Fruit fly (Drosophila melanogaster) whole organism, embryonic: ENCODE data around the gene CG13930.

Experiments used
- Atf6 ChIP-seq: fragments of 200-800 bp; sonication (Bioruptor generic); IDR thresholded peaks from 2 replicates; pipeline ENCODE4 v1.3.6; 2022; ENCODE audit warnings: missing biosample characterization, missing genetic modification characterization
- Bgb ChIP-seq: fragments of 200-800 bp; sonication (Bioruptor generic); IDR thresholded peaks from 2 replicates; pipeline ENCODE4 v1.3.6; 2022; ENCODE audit warnings: missing biosample characterization, missing genetic modification characterization; ENCODE audit not compliant: partially characterized antibody
- CG10209 ChIP-seq: fragments of 200-800 bp; sonication (Bioruptor generic); optimal IDR thresholded peaks from 3 replicates; lab custom pipeline; 2017; ENCODE audit warnings: missing biosample characterization, mild to moderate bottlenecking, missing genetic modification characterization, missing genetic modification reagents
- CG12659 ChIP-seq: fragments of 200-800 bp; sonication (Bioruptor generic); optimal IDR thresholded peaks from 3 replicates; lab custom pipeline; 2017; ENCODE audit warnings: mild to moderate bottlenecking, missing biosample characterization, missing genetic modification reagents, missing genetic modification characterization
- CG16779 ChIP-seq: fragments of 200-800 bp; sonication (Bioruptor generic); IDR thresholded peaks from 2 replicates; pipeline ENCODE4 v1.3.6; 2022; ENCODE audit warnings: missing biosample characterization, missing genetic modification characterization
- CG18599 ChIP-seq: fragments of 200-800 bp; sonication (Bioruptor generic); optimal IDR thresholded peaks from 3 replicates; lab custom pipeline; 2017; ENCODE audit warnings: missing biosample characterization, missing genetic modification characterization, mild to moderate bottlenecking, moderate library complexity, missing genetic modification reagents
- CG2120 ChIP-seq: fragments of 200-800 bp; sonication (Bioruptor generic); optimal IDR thresholded peaks from 3 replicates; lab custom pipeline; 2016; ENCODE audit warnings: missing biosample characterization, missing genetic modification characterization
- CG30403 ChIP-seq: fragments of 200-800 bp; sonication (Bioruptor generic); optimal IDR thresholded peaks from 3 replicates; lab custom pipeline; 2016; ENCODE audit warnings: missing biosample characterization, missing genetic modification characterization
- CG32772 ChIP-seq: fragments of 200-800 bp; sonication (Bioruptor generic); IDR thresholded peaks from 2 replicates; pipeline ENCODE4 v1.3.6; 2022; ENCODE audit warnings: missing biosample characterization, missing genetic modification characterization
- CG3847 ChIP-seq: fragments of 200-800 bp; sonication (Bioruptor generic); IDR thresholded peaks from 2 replicates; pipeline ENCODE4 v1.3.6; 2022; ENCODE audit warnings: missing biosample characterization, missing genetic modification characterization
- CG5953 ChIP-seq: fragments of 200-800 bp; sonication (Bioruptor generic); IDR thresholded peaks from 2 replicates; pipeline ENCODE4 v1.3.6; 2022; ENCODE audit warnings: missing biosample characterization, missing genetic modification characterization
- CG7745 ChIP-seq: fragments of 200-800 bp; sonication (Bioruptor generic); optimal IDR thresholded peaks from 2 replicates; lab custom pipeline; 2018; ENCODE audit warnings: missing biosample characterization, mild to moderate bottlenecking, missing genetic modification characterization, moderate library complexity
- CG7786 ChIP-seq: fragments of 200-800 bp; sonication (Bioruptor generic); optimal IDR thresholded peaks from 2 replicates; lab custom pipeline; 2016; ENCODE audit warnings: missing biosample characterization, missing genetic modification characterization
- CG9932 ChIP-seq: fragments of 200-800 bp; sonication (Bioruptor generic); IDR thresholded peaks from 2 replicates; pipeline ENCODE4 v1.3.6; 2022; ENCODE audit warnings: missing biosample characterization, missing genetic modification characterization
- CoRest ChIP-seq: fragments of 200-800 bp; sonication (Bioruptor generic); optimal IDR thresholded peaks from 3 replicates; lab custom pipeline; 2018; ENCODE audit warnings: missing biosample characterization, mild to moderate bottlenecking, missing genetic modification characterization, moderate library complexity
- D19B ChIP-seq: fragments of 200-800 bp; sonication (Bioruptor generic); optimal IDR thresholded peaks from 2 replicates; lab custom pipeline; 2017; ENCODE audit warnings: missing biosample characterization, mild to moderate bottlenecking, missing genetic modification characterization
- Deaf1 ChIP-seq: fragments of 200-800 bp; optimal IDR thresholded peaks from 3 replicates; lab custom pipeline; 2019; ENCODE audit warnings: missing biosample characterization, mild to moderate bottlenecking, missing genetic modification characterization, moderate library complexity
- Hmr ChIP-seq: fragments of 200-800 bp; sonication (Bioruptor generic); optimal IDR thresholded peaks from 3 replicates; lab custom pipeline; 2017; ENCODE audit warnings: mild to moderate bottlenecking, missing biosample characterization, missing genetic modification reagents, missing genetic modification characterization
- Hr51 ChIP-seq, 2 experiments: fragments of 200-800 bp; sonication (Bioruptor generic); optimal IDR thresholded peaks; 2 replicates in 1 of 2; 3 replicates in 1 of 2; lab custom pipeline; 2016 to 2018; ENCODE audit warnings: missing biosample characterization in 2 of 2, missing genetic modification characterization in 2 of 2, mild to moderate bottlenecking in 1 of 2, moderate library complexity in 1 of 2
- Mad ChIP-seq: fragments of 200-800 bp; sonication (Bioruptor generic); optimal IDR thresholded peaks from 2 replicates; lab custom pipeline; 2016; ENCODE audit warnings: missing biosample characterization, missing genetic modification characterization
- Mrtf ChIP-seq: fragments of 200-800 bp; sonication (Bioruptor generic); IDR thresholded peaks from 3 replicates; pipeline ENCODE4 v1.3.6; 2022; ENCODE audit warnings: missing biosample characterization, missing genetic modification characterization
- Myb ChIP-seq: fragments of 200-800 bp; sonication (Bioruptor generic); optimal IDR thresholded peaks from 2 replicates; lab custom pipeline; 2016; ENCODE audit warnings: missing biosample characterization, missing genetic modification characterization
- Ptx1 ChIP-seq: fragments of 200-800 bp; sonication (Bioruptor generic); IDR thresholded peaks from 2 replicates; pipeline ENCODE4 v1.3.6; 2022; ENCODE audit warnings: missing biosample characterization, missing genetic modification characterization
- Rfx ChIP-seq: fragments of 200-800 bp; sonication (Bioruptor generic); IDR thresholded peaks from 2 replicates; pipeline ENCODE4 v1.3.6; 2022; ENCODE audit warnings: missing biosample characterization, missing genetic modification characterization
- Sox102F ChIP-seq: fragments of 200-800 bp; sonication (Bioruptor generic); optimal IDR thresholded peaks from 2 replicates; lab custom pipeline; 2018; ENCODE audit warnings: missing biosample characterization, mild to moderate bottlenecking, missing genetic modification characterization, moderate library complexity
- Xrp1 ChIP-seq: fragments of 200-800 bp; sonication (Bioruptor generic); IDR thresholded peaks from 2 replicates; pipeline ENCODE4 v1.3.6; 2022; ENCODE audit warnings: missing biosample characterization, missing genetic modification characterization
- amos ChIP-seq: fragments of 200-800 bp; sonication (Bioruptor generic); IDR thresholded peaks from 2 replicates; pipeline ENCODE4 v1.3.6; 2022; ENCODE audit warnings: missing biosample characterization, missing genetic modification characterization; ENCODE audit not compliant: partially characterized antibody
- dpn ChIP-seq, 2 experiments: fragments of 200-800 bp; sonication (Bioruptor generic); optimal IDR thresholded peaks; 3 replicates each; lab custom pipeline; 2016; ENCODE audit warnings: missing biosample characterization in 2 of 2, missing genetic modification characterization in 2 of 2
- esg ChIP-seq: fragments of 200-800 bp; sonication (Bioruptor generic); conservative IDR thresholded peaks from 2 replicates; pipeline ENCODE4 v1.3.6; 2022; ENCODE audit warnings: missing biosample characterization, missing genetic modification characterization
- ewg ChIP-seq: fragments of 200-800 bp; sonication (Bioruptor generic); optimal IDR thresholded peaks from 3 replicates; lab custom pipeline; 2017; ENCODE audit warnings: mild to moderate bottlenecking, missing biosample characterization, missing genetic modification reagents, missing genetic modification characterization
- her ChIP-seq: fragments of 200-800 bp; sonication (Bioruptor generic); optimal IDR thresholded peaks from 2 replicates; lab custom pipeline; 2016; ENCODE audit warnings: missing biosample characterization, missing genetic modification characterization
- ken ChIP-seq: fragments of 200-800 bp; sonication (Bioruptor generic); IDR thresholded peaks from 3 replicates; pipeline ENCODE4 v1.3.6; 2022; ENCODE audit warnings: missing biosample characterization, missing genetic modification characterization
- lilli ChIP-seq: fragments of 200-800 bp; sonication (Bioruptor generic); optimal IDR thresholded peaks from 3 replicates; lab custom pipeline; 2016; ENCODE audit warnings: missing biosample characterization, missing genetic modification characterization
- pho ChIP-seq: fragments of 200-800 bp; sonication (Bioruptor generic); optimal IDR thresholded peaks from 2 replicates; lab custom pipeline; 2016; ENCODE audit warnings: missing biosample characterization, missing genetic modification characterization
- repo ChIP-seq: fragments of 200-800 bp; sonication (Bioruptor generic); optimal IDR thresholded peaks from 2 replicates; lab custom pipeline; 2016; ENCODE audit warnings: missing biosample characterization, missing genetic modification characterization
- row ChIP-seq: fragments of 200-800 bp; sonication (Bioruptor generic); IDR thresholded peaks from 3 replicates; pipeline ENCODE4 v1.3.6; 2022; ENCODE audit warnings: missing biosample characterization, missing genetic modification characterization
- scrt ChIP-seq: fragments of 200-800 bp; sonication (Bioruptor generic); optimal IDR thresholded peaks from 2 replicates; lab custom pipeline; 2018; ENCODE audit warnings: missing biosample characterization, mild to moderate bottlenecking, missing genetic modification characterization, moderate library complexity
- slbo ChIP-seq: fragments of 200-800 bp; sonication (Bioruptor generic); IDR thresholded peaks from 2 replicates; pipeline ENCODE4 v1.3.6; 2022; ENCODE audit warnings: missing biosample characterization, missing genetic modification characterization
- stc ChIP-seq: fragments of 200-800 bp; sonication (Bioruptor generic); IDR thresholded peaks from 2 replicates; pipeline ENCODE4 v1.3.6; 2022; ENCODE audit warnings: missing biosample characterization, missing genetic modification characterization
- vvl ChIP-seq: fragments of 200-800 bp; sonication (Bioruptor generic); IDR thresholded peaks from 2 replicates; pipeline ENCODE4 v1.3.6; 2022; ENCODE audit warnings: missing biosample characterization, missing genetic modification characterization
- zfh1 ChIP-seq: fragments of 200-800 bp; sonication (Bioruptor generic); IDR thresholded peaks from 3 replicates; pipeline ENCODE4 v1.3.6; 2022; ENCODE audit warnings: missing biosample characterization, missing genetic modification characterization

Gene CG13930

DNA sequence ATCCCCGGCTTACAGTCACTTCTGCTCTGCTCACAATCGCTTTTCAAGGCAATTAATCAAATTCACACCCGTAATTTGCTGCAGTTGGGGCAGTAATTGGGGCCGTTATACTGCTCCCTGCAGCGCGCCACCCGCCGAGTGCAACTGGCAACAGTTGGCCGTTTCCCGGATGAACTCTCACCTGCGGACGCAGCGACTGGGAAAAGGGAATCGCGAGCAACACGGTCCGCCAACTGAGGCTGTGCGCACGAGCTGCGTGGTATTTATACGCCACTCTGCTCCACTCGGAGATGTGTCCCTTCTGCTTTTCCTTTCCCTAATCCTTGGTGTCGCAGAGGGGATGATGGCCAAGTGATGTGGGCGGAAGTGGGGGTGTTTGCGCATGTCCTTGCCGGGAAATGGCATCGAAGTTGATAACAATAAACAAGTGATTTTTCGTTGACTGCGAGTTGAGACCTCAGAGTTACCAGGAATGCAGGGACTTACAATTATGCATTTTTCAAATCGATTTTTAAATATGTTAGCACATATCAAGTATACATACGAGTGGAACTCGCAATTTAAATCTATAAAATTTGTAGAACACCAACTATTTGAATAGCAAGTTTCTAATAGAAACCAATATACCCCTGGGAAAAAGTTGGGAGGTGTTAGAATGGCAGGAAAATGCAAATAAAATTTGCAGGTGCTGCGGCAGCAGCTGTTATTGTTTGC, 43.3 kb downstream of the CG13930 start, which contains the start of gene GC (continued):
- TF ChIP-seq CG7786 (peak; percentile 16), scrt (GFP tag; lab: Kevin White, UChicago) (peak; percentile 97), stc (GFP tag; lab: Robert Waterston, UW) (peak; percentile 47), Mrtf (GFP tag; lab: Robert Waterston, UW) (0 out of 3 replicates have a peak, but pooled peaks have one; percentile 21), zfh1 (no peak), Rfx (GFP tag; lab: Robert Waterston, UW) (0 out of 2 replicates have a peak, but pooled peaks have one; percentile 13), lilli (GFP tag; lab: Kevin White, UChicago) (peak; percentile 49), slbo (GFP tag; lab: Robert Waterston, UW) (peak; percentile 56), CG3847 (GFP tag; lab: Robert Waterston, UW) (0 out of 2 replicates have a peak, but pooled peaks have one; percentile 4), D19B (peak; percentile 60), Hmr (GFP tag; lab: Kevin White, UChicago) (peak; percentile 49), vvl (GFP tag; lab: Robert Waterston, UW) (peak; percentile 46; the same call in 1 of the 2 replicates), Mad (GFP tag; lab: Kevin White, UChicago) (no peak), her (no peak), Ptx1 (GFP tag; lab: Robert Waterston, UW) (peak; percentile 42; the same call in 1 of the 2 replicates), Bgb (peak; percentile 37; the same call in 1 of the 2 replicates), Xrp1 (GFP tag; lab: Robert Waterston, UW) (0 out of 2 replicates have a peak, but pooled peaks have one; percentile 14), Hr51 (GFP tag; optimal IDR thresholded peaks at IDR 0.05; lab: Kevin White, UChicago) (peak in 1 of 2 experiments; percentile 15), CG10209 (GFP tag; lab: Kevin White, UChicago) (peak; percentile 26), CG18599 (GFP tag; lab: Kevin White, UChicago) (peak; percentile 26), repo (GFP tag; lab: Kevin White, UChicago) (no peak), Atf6 (GFP tag; lab: Robert Waterston, UW) (0 out of 2 replicates have a peak, but pooled peaks have one; percentile 35), CG16779 (peak; percentile 37; the same call in 1 of the 2 replicates), CG32772 (peak; percentile 47; the same call in 1 of the 2 replicates), CG9932 (GFP tag; lab: Robert Waterston, UW) (peak; percentile 53), CG7745 (tag; lab: Kevin White, UChicago) (no peak), dpn (GFP tag; optimal IDR thresholded peaks at IDR 0.05; lab: Kevin White, UChicago) (peak in 1 of 2 experiments; percentile 16), ewg (GFP tag; lab: Kevin White, UChicago) (peak; percentile 89), CG12659 (GFP tag; lab: Kevin White, UChicago) (peak; percentile 17), Deaf1 (tag; lab: Kevin White, UChicago) (peak; percentile 40), Myb (GFP tag; lab: Kevin White, UChicago) (no peak), CG2120 (GFP tag; lab: Kevin White, UChicago) (peak; percentile 69), ken (0 out of 3 replicates have a peak, but pooled peaks have one; percentile 22), pho (GFP tag; lab: Kevin White, UChicago) (peak; percentile 16), Sox102F (peak; percentile 26), amos (no peak), CG5953 (GFP tag; lab: Robert Waterston, UW) (0 out of 2 replicates have a peak, but pooled peaks have one; percentile 5), CoRest (peak; percentile 5), CG30403 (peak; percentile 15), esg (peak; percentile 32; the same call in 1 of the 2 replicates), row (GFP tag; lab: Robert Waterston, UW) (peak; percentile 75)
